Worm (Caenorhabditis elegans) whole organism, L4 larva: ENCODE measurements around the gene mrps-28.

Experiments used
- Y48G9A.11 ChIP-seq: fragments of 200-800 bp; sonication (Bioruptor generic); IDR thresholded peaks from 2 replicates; pipeline ENCODE4 v1.3.6; 2022; ENCODE audit warnings: missing genetic modification reagents, missing genetic modification characterization, missing compliant biosample characterization
- jun-1 ChIP-seq: fragments of 150-350 bp; optimal IDR thresholded peaks from 2 replicates; lab custom pipeline; 2014; ENCODE audit warnings: missing biosample characterization, missing genetic modification reagents, missing genetic modification characterization
- vab-7 ChIP-seq: fragments of 200-800 bp; sonication (Bioruptor generic); IDR thresholded peaks from 2 replicates; pipeline ENCODE4 v1.3.6; 2022; ENCODE audit warnings: missing genetic modification reagents, missing genetic modification characterization, missing compliant biosample characterization

DNA sequence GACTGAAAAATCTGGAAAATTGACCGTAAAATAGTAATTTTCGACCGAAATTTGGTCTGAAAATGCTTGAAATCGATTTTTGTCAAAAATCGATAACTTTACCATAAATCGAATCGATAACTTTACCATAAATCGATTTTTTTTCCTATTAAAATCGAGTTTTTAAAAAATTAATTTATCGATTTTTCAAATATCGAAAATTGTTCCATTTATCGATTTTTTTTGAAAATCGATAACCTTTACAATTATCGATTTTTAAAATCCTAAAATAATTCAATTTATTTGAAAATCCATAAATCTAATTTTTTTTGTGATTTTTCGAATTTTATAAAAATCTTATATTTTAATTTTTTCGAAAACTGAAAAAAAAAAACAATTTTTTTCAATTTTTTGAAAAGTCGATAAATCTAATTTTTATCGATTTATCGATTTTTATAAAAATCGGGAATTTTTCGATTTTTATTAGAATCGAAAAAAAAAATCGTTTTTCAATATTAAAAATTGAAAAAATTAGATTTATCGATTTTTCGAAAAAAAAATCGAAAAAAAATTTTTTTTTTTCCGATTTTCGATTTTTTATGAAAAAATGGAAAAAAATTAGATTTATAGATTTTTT lies 47.3 kb downstream of the mrps-28 start:
- TF ChIP-seq jun-1 (tag; lab: Kevin White, UChicago): no peak
- no peak for TF ChIP-seq vab-7 (GFP tag; lab: Robert Waterston, UW)
- no peak for TF ChIP-seq Y48G9A.11 (GFP tag; lab: Robert Waterston, UW)
